Fruit fly (Drosophila melanogaster) whole organism, embryonic: ENCODE data around the gene mus301.

Experiments
- CG10565 ChIP-seq: fragments of 200-800 bp; sonication (Bioruptor generic); optimal IDR thresholded peaks from 3 replicates; lab custom pipeline; 2016; ENCODE audit warnings: missing biosample characterization, mild to moderate bottlenecking, missing genetic modification characterization
- CG17912 ChIP-seq: fragments of 200-800 bp; sonication (Bioruptor generic); optimal IDR thresholded peaks from 2 replicates; lab custom pipeline; 2018; ENCODE audit warnings: missing biosample characterization, mild to moderate bottlenecking, missing genetic modification characterization
- CG34422 ChIP-seq: fragments of 200-800 bp; sonication (Bioruptor generic); IDR thresholded peaks from 3 replicates; pipeline ENCODE4 v1.3.6; 2022; ENCODE audit warnings: missing biosample characterization, missing genetic modification characterization
- CG4424 ChIP-seq: fragments of 200-800 bp; sonication (Bioruptor generic); optimal IDR thresholded peaks from 3 replicates; lab custom pipeline; 2016; ENCODE audit warnings: missing biosample characterization, missing genetic modification characterization
- CG6854 ChIP-seq: fragments of 200-800 bp; sonication (Bioruptor generic); optimal IDR thresholded peaks from 3 replicates; lab custom pipeline; 2017; ENCODE audit warnings: missing biosample characterization, mild to moderate bottlenecking, missing genetic modification characterization
- CG8089 ChIP-seq: fragments of 200-800 bp; sonication (Bioruptor generic); optimal IDR thresholded peaks from 3 replicates; lab custom pipeline; 2016; ENCODE audit warnings: missing biosample characterization, missing genetic modification characterization
- CG8478 ChIP-seq: fragments of >200 bp; optimal IDR thresholded peaks from 2 replicates; lab custom pipeline; 2018
- CTCF ChIP-seq: fragments of 200-800 bp; sonication (Bioruptor generic); optimal IDR thresholded peaks from 2 replicates; lab custom pipeline; 2017; ENCODE audit warnings: missing biosample characterization, mild to moderate bottlenecking, missing genetic modification characterization, moderate library complexity
- Dll ChIP-seq: fragments of 200-800 bp; sonication (Bioruptor generic); IDR thresholded peaks from 4 replicates; pipeline ENCODE4 v1.3.6; 2022; ENCODE audit warnings: missing biosample characterization, missing genetic modification characterization; ENCODE audit not compliant: partially characterized antibody
- Doc3 ChIP-seq: fragments of 200-800 bp; sonication (Bioruptor generic); IDR thresholded peaks from 3 replicates; pipeline ENCODE4 v1.3.6; 2022; ENCODE audit warnings: missing biosample characterization, missing genetic modification characterization; ENCODE audit not compliant: partially characterized antibody
- Hmx ChIP-seq: fragments of 200-800 bp; sonication (Bioruptor generic); optimal IDR thresholded peaks from 2 replicates; lab custom pipeline; 2016; ENCODE audit warnings: missing biosample characterization, missing genetic modification characterization
- ems ChIP-seq: fragments of 200-800 bp; sonication (Bioruptor generic); optimal IDR thresholded peaks from 3 replicates; lab custom pipeline; 2016; ENCODE audit warnings: missing biosample characterization, missing genetic modification characterization
- eyg ChIP-seq: fragments of 200-800 bp; sonication (Bioruptor generic); optimal IDR thresholded peaks from 3 replicates; lab custom pipeline; 2016; ENCODE audit warnings: missing biosample characterization, missing genetic modification characterization
- sim ChIP-seq: fragments of 200-800 bp; sonication (Bioruptor generic); IDR thresholded peaks from 2 replicates; pipeline ENCODE4 v1.3.6; 2022; ENCODE audit warnings: missing biosample characterization, missing genetic modification characterization

- TF ChIP-seq CG8478 (peak; percentile 76), Hmx (GFP tag; lab: Kevin White, UChicago) (peak; percentile 17), ems (GFP tag; lab: Kevin White, UChicago) (peak; percentile 76), CG34422 (GFP tag; lab: Robert Waterston, UW) (peak; percentile 89), CG8089 (GFP tag; lab: Kevin White, UChicago) (peak; percentile 76), CG6854 (no peak), Dll (GFP tag; lab: Robert Waterston, UW) (peak; percentile 67), CTCF (GFP tag; lab: Kevin White, UChicago) (no peak), eyg (GFP tag; lab: Kevin White, UChicago) (peak; percentile 36), CG10565 (GFP tag; lab: Kevin White, UChicago) (no peak), Doc3 (GFP tag; lab: Robert Waterston, UW) (peak; percentile 51; the same call in 1 of the 3 replicates), sim (GFP tag; lab: Robert Waterston, UW) (no peak), CG17912 (peak; percentile 40), CG4424 (GFP tag; lab: Kevin White, UChicago) (peak; percentile 79)
These were observed 49.2 kb downstream of the mus301 start, which contains the start of the genes ERR and Atg18a for dm6 chr3L:8186627-8187396.
